Worm (Caenorhabditis elegans) whole organism, midembryonic: ENCODE results near the gene E04D5.4.
"Not testable (repeated sequence)": the region's sequence is repeated elsewhere in the genome, so short reads cannot be mapped to it uniquely, and the experiment has no call there.

Experiments
- cog-1 ChIP-seq: sonication (generic microtip); optimal IDR thresholded peaks from 2 replicates; lab custom pipeline; 2016; ENCODE audit warnings: missing genetic modification characterization, missing compliant biosample characterization
- flt-1 ChIP-seq: fragments of 200-800 bp; sonication (Bioruptor generic); IDR thresholded peaks from 2 replicates; pipeline ENCODE4 v1.3.6; 2022; ENCODE audit warnings: missing genetic modification characterization, missing compliant biosample characterization
- ref-1 ChIP-seq: fragments of 200-800 bp; sonication (Bioruptor generic); conservative IDR thresholded peaks from 2 replicates; pipeline ENCODE4 v1.3.6; 2022; ENCODE audit warnings: missing genetic modification reagents, missing genetic modification characterization, missing compliant biosample characterization
- ztf-23 ChIP-seq: fragments of 200-800 bp; sonication (Bioruptor generic); IDR thresholded peaks from 2 replicates; pipeline ENCODE4 v1.3.6; 2022; ENCODE audit warnings: missing genetic modification reagents, missing genetic modification characterization, missing compliant biosample characterization

ce11 chrII:10442846-10443245 is 2.8 kb downstream of the E04D5.4 start, which contains the start of gene ZK673.1:
- TF ChIP-seq ref-1; ztf-23; cog-1 (tag; lab: Kevin White, UChicago); flt-1 (GFP tag; lab: Robert Waterston, UW): not testable (repeated sequence)
